Worm (Caenorhabditis elegans) whole organism, mixed stage, embryonic: ENCODE measurements around the gene R02D5.7.

Source experiments
- elt-3 ChIP-seq: fragments of 150-350 bp; optimal IDR thresholded peaks from 2 replicates; lab custom pipeline; 2014; ENCODE audit warnings: missing biosample characterization, missing genetic modification characterization
- nhr-2 ChIP-seq: fragments of 150-350 bp; optimal IDR thresholded peaks from 2 replicates; lab custom pipeline; 2014; ENCODE audit warnings: missing biosample characterization, missing genetic modification characterization
- sptf-1 ChIP-seq: sonication (generic microtip); optimal IDR thresholded peaks from 2 replicates; lab custom pipeline; 2017; ENCODE audit warnings: mild to moderate bottlenecking, missing genetic modification characterization, moderate library complexity, missing compliant biosample characterization
- ztf-11 ChIP-seq: fragments of 150-350 bp; optimal IDR thresholded peaks from 2 replicates; lab custom pipeline; 2014; ENCODE audit warnings: missing biosample characterization, missing genetic modification characterization

ce11 chrV:14522514-14522913, 41.2 kb upstream of the R02D5.7 start, which contains the start of gene C53A5.16:
- TF ChIP-seq ztf-11 (tag; lab: Kevin White, UChicago) = no peak
- TF ChIP-seq nhr-2 (tag; lab: Kevin White, UChicago) = no peak
- no peak for TF ChIP-seq elt-3 (tag; lab: Kevin White, UChicago)
- no peak for TF ChIP-seq sptf-1 (tag; lab: Kevin White, UChicago)
